ENCODE assay signal across 2 worm cellular contexts in genomic region chrIII:4689595-4689994, ce11.
TF ChIP-seq lines count a peak whose summit lies in the region.

No protein-coding gene starts in this region.

TF ChIP-seq in whole organism, L1 larva, 84 proteins besides CTCF, POLR2A, EP300 and RAD21 (continued from another document):
- TF ChIP-seq C16A3.4 (tag; optimal IDR thresholded peaks at IDR 0.05; lab: Kevin White, UChicago) (peak; percentile 82), unc-86 (tag; optimal IDR thresholded peaks at IDR 0.05; lab: Kevin White, UChicago) (peak; percentile 6), dpl-1 (GFP tag; optimal IDR thresholded peaks at IDR 0.05; lab: Kevin White, UChicago) (peak; percentile 40 to 62 (median 58)), jun-1 (tag; optimal IDR thresholded peaks at IDR 0.05; lab: Kevin White, UChicago) (peak; percentile 37), nhr-20 (tag; optimal IDR thresholded peaks at IDR 0.05; lab: Kevin White, UChicago) (peak; percentile 78), alr-1 (tag; optimal IDR thresholded peaks at IDR 0.05; lab: Kevin White, UChicago; ENCODE audit: borderline replicate concordance) (no peak)

TF ChIP-seq in whole organism, young adult, 124 proteins besides CTCF, POLR2A, EP300 and RAD21 (continued from another document):
- TF ChIP-seq Y67H2A.10 (GFP tag; conservative IDR thresholded peaks at IDR 0.05; lab: Robert Waterston, UW) (peak; percentile 60; the same call in 1 of the 2 replicates), tbp1 (GFP tag; optimal IDR thresholded peaks at IDR 0.05; lab: Kevin White, UChicago) (peak; percentile 98), pbrm-1 (GFP tag; IDR thresholded peaks at IDR 0.05; lab: Robert Waterston, UW) (peak; percentile 66), let-526 (GFP tag; IDR thresholded peaks at IDR 0.05; lab: Robert Waterston, UW) (peak; percentile 74; the same call in 1 of the 2 replicates), B0261.1 (tag; optimal IDR thresholded peaks at IDR 0.05; lab: Kevin White, UChicago) (peak; percentile 94), egl-44 (GFP tag; IDR thresholded peaks at IDR 0.05; lab: Robert Waterston, UW) (peak; percentile 79), mel-28 (tag; optimal IDR thresholded peaks at IDR 0.05; lab: Kevin White, UChicago; ENCODE audit: borderline replicate concordance) (no peak), Y53G8AR.9 (GFP tag; conservative IDR thresholded peaks at IDR 0.05; lab: Robert Waterston, UW) (peak; percentile 77), Y53F4B.3 (GFP tag; IDR thresholded peaks at IDR 0.05; lab: Robert Waterston, UW) (peak; percentile 74; the same call in 1 of the 2 replicates), C17E4.6 (GFP tag; IDR thresholded peaks at IDR 0.05; lab: Robert Waterston, UW) (no peak), mxl-1 (tag; optimal IDR thresholded peaks at IDR 0.05; lab: Kevin White, UChicago) (peak; percentile 92), lin-54 (GFP tag; optimal IDR thresholded peaks at IDR 0.05; lab: Kevin White, UChicago) (peak; percentile 77), F57C9.4 (tag; optimal IDR thresholded peaks at IDR 0.05; lab: Kevin White, UChicago) (peak; percentile 64), athp-1 (tag; optimal IDR thresholded peaks at IDR 0.05; lab: Kevin White, UChicago) (peak; percentile 94), F10E7.11 (tag; optimal IDR thresholded peaks at IDR 0.05; lab: Kevin White, UChicago) (peak; percentile 62), attf-3 (GFP tag; conservative IDR thresholded peaks at IDR 0.05; lab: Robert Waterston, UW) (0 out of 2 replicates have a peak, but pooled peaks have one; percentile 26)
TF ChIP-seq in whole organism, young adult: peak in this region for 100.
